Fruit fly (Drosophila melanogaster): ENCODE data around the gene CG12637.
A peak's percentile ranks its signal among the peaks of the same experiment; 100 is the strongest.
"Not testable (repeated sequence)": the region's sequence is repeated elsewhere in the genome, so short reads cannot be mapped to it uniquely, and the experiment has no call there.

The CG12637 gene

DNA sequence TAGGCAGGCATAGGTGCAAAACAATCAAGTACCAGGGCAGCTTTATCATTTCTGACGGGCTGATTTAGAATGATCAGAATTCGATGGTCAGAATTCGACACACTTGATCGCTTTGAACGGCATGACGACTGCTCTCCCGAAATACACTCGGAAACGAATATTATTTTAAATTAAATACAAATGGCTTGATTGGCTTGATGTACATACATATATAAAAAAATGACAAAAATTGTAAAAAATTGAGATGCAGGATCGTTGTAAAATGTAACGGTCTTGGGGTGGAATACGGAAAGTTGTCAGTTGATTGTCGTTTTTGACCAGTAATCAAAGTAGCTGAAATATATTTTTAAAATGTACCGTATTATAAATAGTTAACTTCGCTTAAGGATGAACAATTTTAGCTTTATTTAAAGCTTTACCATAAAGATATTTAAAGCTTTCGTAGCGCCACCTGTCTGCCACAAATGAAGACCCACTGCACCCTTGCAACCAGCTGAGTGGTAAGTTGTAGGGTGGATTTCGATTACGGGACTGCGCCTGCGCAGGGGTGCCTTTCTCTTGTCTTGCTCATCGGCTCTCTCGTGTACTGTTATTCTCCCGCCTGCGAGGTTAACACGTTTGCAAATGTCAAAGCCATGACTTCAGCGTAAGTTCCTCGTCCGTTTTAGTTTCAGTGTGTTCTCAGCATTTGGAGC is 46.1 kb downstream of the CG12637 start, which contains the start of the genes CG9806 and X11Lbeta (continued):
- TF ChIP-seq Max (GFP tag; optimal IDR thresholded peaks at IDR 0.05) = no peak
- TF ChIP-seq ewg (GFP tag; optimal IDR thresholded peaks at IDR 0.05) = peak; percentile 93
- no peak for TF ChIP-seq fd102C (GFP tag; optimal IDR thresholded peaks at IDR 0.05)
- TF ChIP-seq CG7839 (tag; optimal IDR thresholded peaks at IDR 0.05) = no peak
- no peak for TF ChIP-seq fru (optimal IDR thresholded peaks at IDR 0.05)
- TF ChIP-seq Gug (GFP tag; IDR thresholded peaks at IDR 0.05) = no peak
- TF ChIP-seq Ets65A (GFP tag) = peak; percentile 27
- no peak for TF ChIP-seq CG2889 (GFP tag; IDR thresholded peaks at IDR 0.05)
- no peak for TF ChIP-seq Jarid2 (GFP tag; optimal IDR thresholded peaks at IDR 0.05)
- TF ChIP-seq abd-A (tag; optimal IDR thresholded peaks at IDR 0.05) = no peak
- no peak for TF ChIP-seq Sry-δ (GFP tag; optimal IDR thresholded peaks at IDR 0.05)
- TF ChIP-seq CG30020 (tag; optimal IDR thresholded peaks at IDR 0.05) = no peak
- no peak for TF ChIP-seq CG18619 (GFP tag; optimal IDR thresholded peaks at IDR 0.05)
- no peak for TF ChIP-seq jumu (GFP tag; optimal IDR thresholded peaks at IDR 0.05)
- no peak for TF ChIP-seq sna (GFP tag; IDR thresholded peaks at IDR 0.05; ENCODE audit: partially characterized antibody)
- TF ChIP-seq CG12104 (GFP tag; optimal IDR thresholded peaks at IDR 0.05) = no peak
- no peak for TF ChIP-seq CG11247 (GFP tag; IDR thresholded peaks at IDR 0.05)
- TF ChIP-seq CG11504 (tag; optimal IDR thresholded peaks at IDR 0.05) = no peak
- no peak for TF ChIP-seq CG8359 (GFP tag; optimal IDR thresholded peaks at IDR 0.05; ENCODE audit: borderline replicate concordance)
- TF ChIP-seq CG2116 (GFP tag; optimal IDR thresholded peaks at IDR 0.05) = peak; percentile 26
- TF ChIP-seq pzg (GFP tag; optimal IDR thresholded peaks at IDR 0.05) = peak; percentile 14
- no peak for TF ChIP-seq NC2α (GFP tag; optimal IDR thresholded peaks at IDR 0.05)
- peak; percentile 31 for TF ChIP-seq Med (GFP tag)
- TF ChIP-seq CG18599 (GFP tag; optimal IDR thresholded peaks at IDR 0.05) = no peak
- TF ChIP-seq CTCF (GFP tag; optimal IDR thresholded peaks at IDR 0.05) = peak; percentile 88

dm6 chrX:10623125-10623524 is 50.1 kb downstream of the CG12637 start, which contains the start of gene Rab9Db:
Rab9Db (minus strand) TSS chrX:10623225.
- not testable (repeated sequence) for TF ChIP-seq Awh (GFP tag; IDR thresholded peaks at IDR 0.05); Neu2 (GFP tag; optimal IDR thresholded peaks at IDR 0.05; ENCODE audit: borderline replicate concordance); CG6272 (GFP tag; IDR thresholded peaks at IDR 0.05)
